Worm (Caenorhabditis elegans) whole organism, L2 larva: ENCODE results near the gene ugt-5.

Source experiments
- R02D3.7 ChIP-seq: fragments of 150-350 bp; optimal IDR thresholded peaks from 2 replicates; lab custom pipeline; 2014; ENCODE audit warnings: missing biosample characterization, missing genetic modification characterization
- ZK546.5 ChIP-seq: sonication (generic microtip); optimal IDR thresholded peaks from 2 replicates; lab custom pipeline; 2017; ENCODE audit warnings: missing biosample characterization, missing genetic modification characterization
- ceh-82 ChIP-seq: fragments of 150-350 bp; optimal IDR thresholded peaks from 2 replicates; lab custom pipeline; 2014; ENCODE audit warnings: missing biosample characterization, missing genetic modification characterization
- zag-1 ChIP-seq: fragments of 150-350 bp; optimal IDR thresholded peaks from 2 replicates; lab custom pipeline; 2014; ENCODE audit warnings: missing biosample characterization, missing genetic modification characterization
- ztf-1 ChIP-seq: fragments of 200-800 bp; sonication (Bioruptor generic); conservative IDR thresholded peaks from 2 replicates; pipeline ENCODE4 v1.3.6; 2022; ENCODE audit warnings: missing genetic modification characterization, missing compliant biosample characterization

ugt-5 gene

DNA sequence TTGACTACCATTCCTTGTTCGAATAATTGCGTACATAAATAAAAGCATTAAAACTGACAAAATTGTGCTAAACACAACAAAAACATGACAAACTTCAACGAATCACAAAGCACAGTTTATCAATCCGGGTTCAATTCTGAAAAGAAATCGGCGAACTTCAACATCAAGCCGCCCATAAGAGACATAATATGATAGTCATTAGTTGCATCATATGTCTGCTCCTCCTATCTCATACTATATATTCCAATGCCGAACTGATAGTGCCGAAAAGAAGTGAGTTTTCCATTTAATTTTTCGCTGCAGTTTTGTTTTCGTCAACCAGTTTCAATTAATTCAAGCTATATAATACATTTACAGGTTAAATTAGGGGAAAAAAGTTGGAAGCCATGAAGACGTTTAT lies 51.1 kb downstream of the ugt-5 start, which contains the start of gene hrg-7 (continued):
- TF ChIP-seq ZK546.5 (tag; lab: Kevin White, UChicago) (no peak), ceh-82 (no peak), zag-1 (tag; lab: Kevin White, UChicago) (no peak), R02D3.7 (no peak), ztf-1 (GFP tag; lab: Robert Waterston, UW) (no peak)
